Worm (Caenorhabditis elegans) whole organism, midembryonic: ENCODE data around the gene fbxa-144.

Experiments used
- med-1 ChIP-seq: sonication (generic microtip); optimal IDR thresholded peaks from 2 replicates; lab custom pipeline; 2017; ENCODE audit warnings: missing genetic modification characterization, mild to moderate bottlenecking, missing compliant biosample characterization, antibody characterized with exemption, missing genetic modification reagents; ENCODE audit not compliant: insufficient read depth
- tab-1 ChIP-seq: fragments of 200-800 bp; sonication (Bioruptor generic); IDR thresholded peaks from 2 replicates; pipeline ENCODE4 v1.3.6; 2022; ENCODE audit warnings: missing genetic modification characterization, missing compliant biosample characterization

- TF ChIP-seq med-1 (no peak), tab-1 (no peak)
Observed at ce11 chrV:16132705-16133104, at the start of gene fbxa-144.
